Worm (Caenorhabditis elegans): ENCODE results near the gene C02F5.3.
A peak's percentile ranks its signal among the peaks of the same experiment; 100 is the strongest.

DNA sequence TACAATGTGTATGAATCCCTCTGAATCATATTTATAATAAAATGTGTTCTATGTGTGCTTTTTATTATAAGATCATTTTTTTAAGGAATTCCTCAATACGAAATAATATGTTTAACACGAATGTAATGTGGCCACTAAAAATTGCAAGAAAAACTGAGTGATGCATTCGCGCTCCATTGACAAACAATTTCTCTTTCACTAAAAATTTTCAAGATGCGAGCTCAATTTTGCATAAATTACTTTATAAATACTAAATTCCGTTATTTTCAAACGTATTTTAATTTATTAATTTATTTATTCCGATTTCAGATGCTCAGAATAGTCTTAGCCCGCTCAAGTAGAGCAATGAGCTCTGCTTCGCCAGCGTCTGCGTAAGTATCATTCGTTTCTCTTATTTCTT is 20.1 kb downstream of the C02F5.3 start, which contains the start of gene mrps-9:
- TF ChIP-seq fkh-10 (GFP tag; optimal IDR thresholded peaks at IDR 0.05), result no peak
- TF ChIP-seq ceh-22 (tag; optimal IDR thresholded peaks at IDR 0.05), result no peak
- no peak for TF ChIP-seq sox-2 (GFP tag; IDR thresholded peaks at IDR 0.05)
- no peak for TF ChIP-seq nhr-11 (tag; optimal IDR thresholded peaks at IDR 0.05)
- no peak for TF ChIP-seq ref-2 (tag; optimal IDR thresholded peaks at IDR 0.05)
- no peak for TF ChIP-seq K09A11.1 (tag; optimal IDR thresholded peaks at IDR 0.05; ENCODE audit: insufficient read depth)
- no peak for TF ChIP-seq ceh-48 (tag; optimal IDR thresholded peaks at IDR 0.05)
- no peak for TF ChIP-seq hlh-13 (GFP tag; optimal IDR thresholded peaks at IDR 0.05)
- peak; percentile 35 for TF ChIP-seq ceh-14 (tag; optimal IDR thresholded peaks at IDR 0.05)
- no peak for TF ChIP-seq ceh-30 (tag; optimal IDR thresholded peaks at IDR 0.05)
- TF ChIP-seq che-1 (tag; optimal IDR thresholded peaks at IDR 0.05), result no peak
